Fruit fly (Drosophila melanogaster): ENCODE measurements around the gene hiw.
A peak's percentile ranks its signal among the peaks of the same experiment; 100 is the strongest.

hiw gene

DNA sequence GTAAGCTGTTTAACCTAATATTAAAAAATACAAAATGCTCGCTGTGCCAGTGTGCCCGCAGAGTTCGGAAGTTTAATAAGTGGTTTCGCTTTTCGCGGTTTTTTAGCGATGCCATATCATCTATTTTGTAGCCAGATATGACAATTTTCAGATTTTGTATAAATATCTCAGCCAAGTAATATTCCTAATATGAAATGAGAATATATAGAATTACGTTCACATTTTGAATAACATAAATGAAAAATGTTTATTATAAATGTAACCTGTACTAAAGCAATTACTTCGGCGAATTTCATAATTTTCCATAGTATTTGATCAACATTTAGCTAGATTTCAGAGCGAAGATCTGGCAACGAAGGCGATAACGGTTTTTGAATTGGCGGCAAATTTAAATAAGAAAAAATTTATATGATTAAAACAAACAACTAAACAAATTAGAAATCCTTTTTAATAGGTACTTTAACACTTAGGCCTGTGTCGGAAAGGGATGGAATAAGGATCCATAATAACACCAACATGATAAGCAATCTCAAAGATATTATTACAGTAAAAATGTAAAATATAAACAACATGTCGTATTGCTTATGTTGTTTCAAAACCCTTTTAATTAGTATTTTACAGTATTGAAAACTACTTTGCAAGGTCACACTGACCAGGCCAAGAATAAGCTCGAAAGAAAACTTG is 3.3 kb upstream of the hiw start, which contains the start of the genes opm and dob:
Gene opm, minus strand, starts transcription at position 59 of the 684 bp plus-strand sequence.
Gene dob, plus strand, starts transcription at position 634 of the 684 bp plus-strand sequence.
- no peak for TF ChIP-seq maf-S (GFP tag; optimal IDR thresholded peaks at IDR 0.05)
- no peak for TF ChIP-seq Bdp1 (GFP tag; optimal IDR thresholded peaks at IDR 0.05)
- no peak for TF ChIP-seq CG14860 (GFP tag; IDR thresholded peaks at IDR 0.05; ENCODE audit: partially characterized antibody)
- TF ChIP-seq CG30020 (tag; optimal IDR thresholded peaks at IDR 0.05) = peak; percentile 48
- TF ChIP-seq CG11695 (GFP tag; IDR thresholded peaks at IDR 0.05) = no peak
- TF ChIP-seq Sry-δ (GFP tag; optimal IDR thresholded peaks at IDR 0.05) = peak; percentile 17
- no peak for TF ChIP-seq lbe (GFP tag; optimal IDR thresholded peaks at IDR 0.05)
- peak; percentile 95 for TF ChIP-seq Sry-β (GFP tag; optimal IDR thresholded peaks at IDR 0.05)
- no peak for TF ChIP-seq ac (GFP tag; optimal IDR thresholded peaks at IDR 0.05)
- no peak for TF ChIP-seq CG18599 (GFP tag; optimal IDR thresholded peaks at IDR 0.05)
- TF ChIP-seq prd (optimal IDR thresholded peaks at IDR 0.05) = no peak
- TF ChIP-seq prd (GFP tag; IDR thresholded peaks at IDR 0.05) = 0 out of 3 replicates have a peak, but pooled peaks have one; percentile 4
- TF ChIP-seq CG17361 (GFP tag; IDR thresholded peaks at IDR 0.05) = peak; percentile 56
- TF ChIP-seq CG10565 (GFP tag; optimal IDR thresholded peaks at IDR 0.05) = no peak
- no peak for TF ChIP-seq MTF-1 (GFP tag; optimal IDR thresholded peaks at IDR 0.05; ENCODE audit: borderline replicate concordance)
- TF ChIP-seq Doc3 (GFP tag; IDR thresholded peaks at IDR 0.05; ENCODE audit: partially characterized antibody) = no peak
- TF ChIP-seq CG8765 (GFP tag; IDR thresholded peaks at IDR 0.05) = no peak
- TF ChIP-seq CG12071 (GFP tag; optimal IDR thresholded peaks at IDR 0.05) = no peak
- peak; percentile 48 for TF ChIP-seq CG15514 (GFP tag; optimal IDR thresholded peaks at IDR 0.05)
- no peak for TF ChIP-seq dmrt99B (tag; optimal IDR thresholded peaks at IDR 0.05)
- no peak for TF ChIP-seq gcm2 (GFP tag; optimal IDR thresholded peaks at IDR 0.05)
- TF ChIP-seq CG9817 (tag; optimal IDR thresholded peaks at IDR 0.05) = peak; percentile 21
- no peak for TF ChIP-seq CG8281 (tag; optimal IDR thresholded peaks at IDR 0.05)
- TF ChIP-seq mam (GFP tag; optimal IDR thresholded peaks at IDR 0.05) = no peak
- TF ChIP-seq Lhr (GFP tag; optimal IDR thresholded peaks at IDR 0.05) = peak; percentile 26
- no peak for TF ChIP-seq CG7928 (GFP tag; optimal IDR thresholded peaks at IDR 0.05)
- TF ChIP-seq Deaf1 (tag; optimal IDR thresholded peaks at IDR 0.05) = no peak
- TF ChIP-seq crp (GFP tag; optimal IDR thresholded peaks at IDR 0.05) = peak in 1 of 2 experiments; percentile 66
- peak; percentile 24 for TF ChIP-seq dmrt11E (tag; optimal IDR thresholded peaks at IDR 0.05)
- TF ChIP-seq D19A (tag; optimal IDR thresholded peaks at IDR 0.05) = no peak
- no peak for TF ChIP-seq cato (GFP tag; optimal IDR thresholded peaks at IDR 0.05; ENCODE audit: borderline replicate concordance)
- TF ChIP-seq Dek (tag; optimal IDR thresholded peaks at IDR 0.05) = peak; percentile 24
- TF ChIP-seq row (GFP tag; IDR thresholded peaks at IDR 0.05) = peak; percentile 75
- TF ChIP-seq BEAF-32 (GFP tag; optimal IDR thresholded peaks at IDR 0.05) = peak; percentile 42
- peak; percentile 60 for TF ChIP-seq trem (tag; optimal IDR thresholded peaks at IDR 0.05)
- TF ChIP-seq CG17829 (tag; optimal IDR thresholded peaks at IDR 0.05) = peak; percentile 35
- TF ChIP-seq MBD-R2 (GFP tag; IDR thresholded peaks at IDR 0.05) = peak; percentile 40; the same call in 1 of the 2 replicates
- TF ChIP-seq CG13775 (GFP tag; optimal IDR thresholded peaks at IDR 0.05) = no peak
- TF ChIP-seq ERR (GFP tag; optimal IDR thresholded peaks at IDR 0.05) = no peak
- no peak for TF ChIP-seq CG6654 (GFP tag; optimal IDR thresholded peaks at IDR 0.05)
- TF ChIP-seq C15 (GFP tag; IDR thresholded peaks at IDR 0.05) = no peak
- TF ChIP-seq kay (GFP tag; optimal IDR thresholded peaks at IDR 0.05) = no peak
- no peak for TF ChIP-seq pfk (GFP tag; optimal IDR thresholded peaks at IDR 0.05)
- TF ChIP-seq lola (GFP tag; optimal IDR thresholded peaks at IDR 0.05) = peak in 1 of 3 experiments; percentile 43
- no peak for TF ChIP-seq Hmr (GFP tag; optimal IDR thresholded peaks at IDR 0.05)
- TF ChIP-seq CG18476 (GFP tag; optimal IDR thresholded peaks at IDR 0.05) = no peak
- TF ChIP-seq Drgx (GFP tag; IDR thresholded peaks at IDR 0.05) = no peak
- TF ChIP-seq sc (optimal IDR thresholded peaks at IDR 0.05) = no peak
- no peak for TF ChIP-seq sc (GFP tag; optimal IDR thresholded peaks at IDR 0.05)
